Worm (Caenorhabditis elegans) whole organism, midembryonic: Measurements from ENCODE around the gene inft-2.

Experiments used
- T22C8.4 ChIP-seq: fragments of 200-800 bp; sonication (Bioruptor generic); IDR thresholded peaks from 2 replicates; pipeline ENCODE4 v1.3.6; 2022; ENCODE audit warnings: missing genetic modification characterization, missing compliant biosample characterization
- flt-1 ChIP-seq: fragments of 200-800 bp; sonication (Bioruptor generic); IDR thresholded peaks from 2 replicates; pipeline ENCODE4 v1.3.6; 2022; ENCODE audit warnings: missing genetic modification characterization, missing compliant biosample characterization
- klf-2 ChIP-seq: fragments of 200-800 bp; sonication (Bioruptor generic); conservative IDR thresholded peaks from 2 replicates; pipeline ENCODE4 v1.3.6; 2022; ENCODE audit warnings: missing genetic modification reagents, missing genetic modification characterization, missing compliant biosample characterization
- ref-1 ChIP-seq: fragments of 200-800 bp; sonication (Bioruptor generic); conservative IDR thresholded peaks from 2 replicates; pipeline ENCODE4 v1.3.6; 2022; ENCODE audit warnings: missing genetic modification reagents, missing genetic modification characterization, missing compliant biosample characterization
- ztf-23 ChIP-seq: fragments of 200-800 bp; sonication (Bioruptor generic); IDR thresholded peaks from 2 replicates; pipeline ENCODE4 v1.3.6; 2022; ENCODE audit warnings: missing genetic modification reagents, missing genetic modification characterization, missing compliant biosample characterization
- ztf-29 ChIP-seq: fragments of 200-800 bp; sonication (Bioruptor generic); IDR thresholded peaks from 2 replicates; pipeline ENCODE4 v1.3.6; 2022; ENCODE audit warnings: missing genetic modification reagents, missing genetic modification characterization, missing compliant biosample characterization

ce11 chrV:12963192-12963591, 38.9 kb upstream of the inft-2 start, which contains the start of gene hrg-9:
- TF ChIP-seq flt-1 (GFP tag; lab: Robert Waterston, UW) (no peak), ref-1 (GFP tag; lab: Robert Waterston, UW) (no peak), T22C8.4 (no peak), klf-2 (no peak), ztf-29 (GFP tag; lab: Robert Waterston, UW) (no peak), ztf-23 (GFP tag; lab: Robert Waterston, UW) (no peak)
